Worm (Caenorhabditis elegans): ENCODE data around the gene nlp-29.

nlp-29 gene

ce11 chrV:3945053-3945452, 39.2 kb upstream of the nlp-29 start, which contains the start of gene cyp-35B3:
TSS of gene cyp-35B3 (plus strand) at chrV:3945353.
- TF ChIP-seq skn-1 (tag; optimal IDR thresholded peaks at IDR 0.05) = no peak
- no peak for TF ChIP-seq nhr-129 (tag; optimal IDR thresholded peaks at IDR 0.05)
- TF ChIP-seq crh-2 (tag; optimal IDR thresholded peaks at IDR 0.05) = no peak
- TF ChIP-seq snpc-4 (tag; optimal IDR thresholded peaks at IDR 0.05) = no peak
- TF ChIP-seq zag-1 (tag; optimal IDR thresholded peaks at IDR 0.05) = no peak
- TF ChIP-seq unc-62 (GFP tag; optimal IDR thresholded peaks at IDR 0.05) = no peak
- TF ChIP-seq egl-27 (tag; optimal IDR thresholded peaks at IDR 0.05) = no peak
- no peak for TF ChIP-seq gmeb-1 (tag; optimal IDR thresholded peaks at IDR 0.05)
- TF ChIP-seq sma-3 (GFP tag; optimal IDR thresholded peaks at IDR 0.05) = no peak
- no peak for TF ChIP-seq Y55F3AM.14 (GFP tag; optimal IDR thresholded peaks at IDR 0.05)
- no peak for TF ChIP-seq sem-4 (tag; optimal IDR thresholded peaks at IDR 0.05)
- TF ChIP-seq nhr-11 (tag; optimal IDR thresholded peaks at IDR 0.05) = no peak
- no peak for TF ChIP-seq ztf-4 (tag; optimal IDR thresholded peaks at IDR 0.05)

- no peak for TF ChIP-seq C34F6.9 (tag; optimal IDR thresholded peaks at IDR 0.05)
- TF ChIP-seq ceh-16 (tag; optimal IDR thresholded peaks at IDR 0.05) = no peak
- TF ChIP-seq aly-2 (tag; optimal IDR thresholded peaks at IDR 0.05) = no peak
- TF ChIP-seq Y55F3AM.14 (GFP tag; optimal IDR thresholded peaks at IDR 0.05) = no peak
- TF ChIP-seq zag-1 (tag; optimal IDR thresholded peaks at IDR 0.05) = no peak
Observed at ce11 chrV:3949723-3950122, 34.5 kb upstream of the nlp-29 start, which contains the start of gene dach-1. TSS of gene dach-1 (plus strand) at chrV:3950023.

- TF ChIP-seq egl-27 (tag; optimal IDR thresholded peaks at IDR 0.05) (no peak), gmeb-1 (tag; optimal IDR thresholded peaks at IDR 0.05) (no peak), mab-5 (tag; optimal IDR thresholded peaks at IDR 0.05) (no peak), nhr-237 (tag; optimal IDR thresholded peaks at IDR 0.05) (no peak), Y55F3AM.14 (GFP tag; optimal IDR thresholded peaks at IDR 0.05) (no peak), fos-1 (tag; optimal IDR thresholded peaks at IDR 0.05) (no peak), alr-1 (tag; optimal IDR thresholded peaks at IDR 0.05) (no peak), dmd-4 (tag; optimal IDR thresholded peaks at IDR 0.05) (no peak), nhr-129 (tag; optimal IDR thresholded peaks at IDR 0.05) (no peak), mdl-1 (tag; optimal IDR thresholded peaks at IDR 0.05) (no peak), peb-1 (tag; optimal IDR thresholded peaks at IDR 0.05) (no peak), ceh-16 (tag; optimal IDR thresholded peaks at IDR 0.05) (no peak), sma-3 (GFP tag; optimal IDR thresholded peaks at IDR 0.05) (no peak)
Observed at ce11 chrV:3953739-3954138, 30.5 kb upstream of the nlp-29 start, which contains the start of gene str-247. TSS of gene str-247 (plus strand) at chrV:3954039.

- TF ChIP-seq elt-3 (tag; optimal IDR thresholded peaks at IDR 0.05) = no peak
- no peak for TF ChIP-seq nhr-21 (tag; optimal IDR thresholded peaks at IDR 0.05)
- TF ChIP-seq nhr-129 (tag; optimal IDR thresholded peaks at IDR 0.05) = no peak
Observed at ce11 chrV:3957608-3958007, 26.6 kb upstream of the nlp-29 start, which contains the start of gene cyp-34A5. TSS of gene cyp-34A5 (minus strand) at chrV:3957708.

ce11 chrV:3961235-3961634, 23.0 kb upstream of the nlp-29 start, which contains the start of gene cyp-34A6:
TSS of gene cyp-34A6 (minus strand) at chrV:3961335.
- TF ChIP-seq ceh-16 (tag; optimal IDR thresholded peaks at IDR 0.05) (no peak), nhr-11 (tag; optimal IDR thresholded peaks at IDR 0.05) (no peak), R02D3.7 (tag; optimal IDR thresholded peaks at IDR 0.05) (no peak), zag-1 (tag; optimal IDR thresholded peaks at IDR 0.05) (no peak), lin-11 (tag; optimal IDR thresholded peaks at IDR 0.05) (no peak)

ce11 chrV:3963715-3964114, 20.5 kb upstream of the nlp-29 start, which contains the start of gene cyp-34A7:
TSS of gene cyp-34A7 (minus strand) at chrV:3963815.
- TF ChIP-seq crh-2 (tag; optimal IDR thresholded peaks at IDR 0.05) (no peak), nhr-12 (tag; optimal IDR thresholded peaks at IDR 0.05) (no peak), ceh-82 (tag; optimal IDR thresholded peaks at IDR 0.05) (no peak), unc-39 (tag; optimal IDR thresholded peaks at IDR 0.05) (no peak), dmd-4 (tag; optimal IDR thresholded peaks at IDR 0.05) (no peak), Y55F3AM.14 (GFP tag; optimal IDR thresholded peaks at IDR 0.05) (no peak), lin-11 (tag; optimal IDR thresholded peaks at IDR 0.05) (no peak), sma-9 (GFP tag; optimal IDR thresholded peaks at IDR 0.05) (no peak), sma-9 (tag; optimal IDR thresholded peaks at IDR 0.05) (no peak), ceh-16 (tag; optimal IDR thresholded peaks at IDR 0.05) (no peak), lin-13 (GFP tag; optimal IDR thresholded peaks at IDR 0.05) (no peak), nhr-10 (tag; optimal IDR thresholded peaks at IDR 0.05) (no peak)
